Worm (Caenorhabditis elegans) whole organism, L4 larva: ENCODE results near the gene fil-2.

ENCODE experiments used
- aha-1 ChIP-seq: fragments of 150-350 bp; peaks from one replicate; lab custom pipeline; 2014; ENCODE audit warnings: missing biosample characterization, missing genetic modification characterization
- ama-1 ChIP-seq: fragments of 150-350 bp; optimal IDR thresholded peaks from 2 replicates; lab custom pipeline; 2014; ENCODE audit warnings: inconsistent platforms, mixed read lengths
- attf-4 ChIP-seq: sonication (generic microtip); optimal IDR thresholded peaks from 3 replicates; lab custom pipeline; 2017; ENCODE audit warnings: missing biosample characterization, missing genetic modification characterization
- lin-39 ChIP-seq: fragments of 150-350 bp; optimal IDR thresholded peaks from 2 replicates; lab custom pipeline; 2014; ENCODE audit warnings: missing biosample characterization, missing genetic modification reagents, missing genetic modification characterization
- lsy-2 ChIP-seq, 2 experiments: fragments of 150-350 bp in 1 of 2; sonication (generic microtip) in 1 of 2; optimal IDR thresholded peaks; 2 replicates each; lab custom pipeline; 2014 to 2017; ENCODE audit warnings: missing biosample characterization in 2 of 2, missing genetic modification characterization in 2 of 2
- nhr-11 ChIP-seq: fragments of 150-350 bp; optimal IDR thresholded peaks from 2 replicates; lab custom pipeline; 2014; ENCODE audit warnings: missing biosample characterization, missing genetic modification characterization
- nhr-25 ChIP-seq: sonication (generic microtip); optimal IDR thresholded peaks from 2 replicates; lab custom pipeline; 2017; ENCODE audit warnings: missing genetic modification characterization, mild to moderate bottlenecking, missing compliant biosample characterization, antibody characterized with exemption, moderate library complexity, borderline replicate concordance; ENCODE audit not compliant: insufficient read depth
- nhr-48 ChIP-seq: sonication (generic microtip); optimal IDR thresholded peaks from 2 replicates; lab custom pipeline; 2016; ENCODE audit warnings: mild to moderate bottlenecking, missing genetic modification characterization, missing compliant biosample characterization
- pha-4 ChIP-seq, 2 experiments: fragments of 150-350 bp in 1 of 2; fragments of 200-800 bp in 1 of 2; sonication (Bioruptor generic) in 1 of 2; IDR thresholded peaks in 1 of 2; optimal IDR thresholded peaks in 1 of 2; 2 replicates each; pipeline versions ENCODE4 v1.3.6 to Lab custom; 2014 to 2022; ENCODE audit warnings: missing genetic modification characterization in 2 of 2, missing genetic modification reagents in 2 of 2, missing biosample characterization in 1 of 2, missing compliant biosample characterization in 1 of 2
- unc-62 ChIP-seq, 3 experiments: fragments of 150-350 bp in 1 of 3; sonication (generic microtip); optimal IDR thresholded peaks in 2 of 3; peaks in 1 of 3; 1 replicate in 1 of 3; 2 replicates in 2 of 3; lab custom pipeline; 2014 to 2017; ENCODE audit warnings: missing biosample characterization in 3 of 3, missing genetic modification characterization in 3 of 3, missing genetic modification reagents in 3 of 3, missing genotype in 1 of 3

DNA sequence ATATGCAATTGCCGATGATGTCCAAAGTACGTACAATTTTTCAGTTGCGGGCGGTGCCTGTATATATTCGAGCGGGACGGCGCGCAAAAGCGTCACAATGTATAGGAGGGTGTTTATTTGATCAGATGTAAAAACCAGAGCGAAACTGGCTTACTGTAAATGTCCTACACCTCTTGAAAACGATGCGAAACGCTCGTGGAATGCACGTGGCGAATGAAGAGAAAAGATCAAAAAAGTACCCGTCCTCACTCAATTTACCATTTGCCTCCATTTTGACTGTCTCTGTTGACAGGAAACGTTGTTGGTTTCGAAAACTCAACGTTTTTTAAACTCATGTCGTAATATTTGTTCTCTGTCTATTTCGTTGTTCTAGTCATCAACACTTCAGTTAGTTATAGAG, 38.1 kb upstream of the fil-2 start:
- TF ChIP-seq nhr-11 (tag; lab: Kevin White, UChicago) (no peak), lsy-2 (tag; optimal IDR thresholded peaks at IDR 0.05; lab: Kevin White, UChicago) (peak in 1 of 2 experiments; percentile 52), nhr-25 (tag; lab: Kevin White, UChicago) (no peak), pha-4 (GFP tag; IDR thresholded peaks at IDR 0.05; lab: Robert Waterston, UW) (peak; percentile 63; the same call in 1 of the 2 replicates), pha-4 (tag; optimal IDR thresholded peaks at IDR 0.05; lab: Kevin White, UChicago) (peak; percentile 78), ama-1 (lab: Kevin White, UChicago) (no peak), nhr-48 (tag; lab: Kevin White, UChicago) (peak; percentile 97), unc-62 (GFP tag; optimal IDR thresholded peaks at IDR 0.05 in 1 of 2; lab: Kevin White, UChicago) (peak in 1 of 2 experiments; percentile 59), unc-62 (tag; optimal IDR thresholded peaks at IDR 0.05; lab: Kevin White, UChicago) (no peak), aha-1 (tag; lab: Kevin White, UChicago) (no peak), attf-4 (tag; lab: Kevin White, UChicago) (no peak), lin-39 (tag; lab: Kevin White, UChicago) (no peak)
